Worm (Caenorhabditis elegans) whole organism, young adult: ENCODE measurements around the gene C45G9.11.

Experiments used
- ama-1 ChIP-seq, 3 experiments: fragments of 150-350 bp in 1 of 3; sonication (generic microtip) in 2 of 3; optimal IDR thresholded peaks; 2 replicates each; lab custom pipeline; 2014 to 2018; ENCODE audit warnings: missing biosample characterization in 2 of 3, missing genetic modification characterization in 2 of 3, missing genetic modification reagents in 2 of 3
- let-526 ChIP-seq: fragments of 200-800 bp; sonication (Bioruptor generic); IDR thresholded peaks from 2 replicates; pipeline ENCODE4 v1.3.6; 2022; ENCODE audit warnings: missing genetic modification reagents, missing genetic modification characterization, missing compliant biosample characterization
- lin-35 ChIP-seq, 3 experiments: fragments of 150-350 bp in 2 of 3; sonication (generic microtip) in 1 of 3; optimal IDR thresholded peaks; 2 replicates each; lab custom pipeline; 2014 to 2018; ENCODE audit warnings: missing biosample characterization in 3 of 3, missing genetic modification characterization in 3 of 3, missing genetic modification reagents in 3 of 3
- lsy-27 ChIP-seq: sonication (generic microtip); optimal IDR thresholded peaks from 2 replicates; lab custom pipeline; 2017; ENCODE audit warnings: missing genetic modification characterization, mild to moderate bottlenecking, missing compliant biosample characterization, antibody characterized with exemption, missing genotype, borderline replicate concordance; ENCODE audit not compliant: insufficient read depth
- pha-4 ChIP-seq: fragments of 150-350 bp; sonication (generic microtip); optimal IDR thresholded peaks from 2 replicates; lab custom pipeline; 2014; ENCODE audit warnings: missing biosample characterization, missing genetic modification reagents, missing genetic modification characterization
- unc-62 ChIP-seq: fragments of 150-350 bp; optimal IDR thresholded peaks from 2 replicates; lab custom pipeline; 2014; ENCODE audit warnings: missing biosample characterization, missing genetic modification reagents, missing genetic modification characterization
- ztf-28 ChIP-seq: fragments of 200-800 bp; sonication (Bioruptor generic); IDR thresholded peaks from 2 replicates; pipeline ENCODE4 v1.3.6; 2022; ENCODE audit warnings: missing genetic modification reagents, missing genetic modification characterization, missing compliant biosample characterization

ce11 chrIII:5047175-5047574, 21.4 kb downstream of the C45G9.11 start, which contains the start of gene txbp-3:
- no peak for TF ChIP-seq ama-1 (optimal IDR thresholded peaks at IDR 0.05; lab: Kevin White, UChicago)
- TF ChIP-seq ama-1 (GFP tag; optimal IDR thresholded peaks at IDR 0.05; lab: Kevin White, UChicago), result no peak
- TF ChIP-seq unc-62 (GFP tag; lab: Kevin White, UChicago), result no peak
- no peak for TF ChIP-seq pha-4 (tag; lab: Kevin White, UChicago)
- TF ChIP-seq lsy-27, result no peak
- TF ChIP-seq let-526 (GFP tag; lab: Robert Waterston, UW), result no peak
- TF ChIP-seq ztf-28 (GFP tag; lab: Robert Waterston, UW), result no peak
- TF ChIP-seq lin-35 (GFP tag; optimal IDR thresholded peaks at IDR 0.05; lab: Kevin White, UChicago), result no peak
